Worm (Caenorhabditis elegans) whole organism, midembryonic: ENCODE results near the gene F16B3.3.

ENCODE experiments used
- T22C8.4 ChIP-seq: fragments of 200-800 bp; sonication (Bioruptor generic); IDR thresholded peaks from 2 replicates; pipeline ENCODE4 v1.3.6; 2022; ENCODE audit warnings: missing genetic modification characterization, missing compliant biosample characterization
- cog-1 ChIP-seq: sonication (generic microtip); optimal IDR thresholded peaks from 2 replicates; lab custom pipeline; 2016; ENCODE audit warnings: missing genetic modification characterization, missing compliant biosample characterization
- flt-1 ChIP-seq: fragments of 200-800 bp; sonication (Bioruptor generic); IDR thresholded peaks from 2 replicates; pipeline ENCODE4 v1.3.6; 2022; ENCODE audit warnings: missing genetic modification characterization, missing compliant biosample characterization
- klf-2 ChIP-seq: fragments of 200-800 bp; sonication (Bioruptor generic); conservative IDR thresholded peaks from 2 replicates; pipeline ENCODE4 v1.3.6; 2022; ENCODE audit warnings: missing genetic modification reagents, missing genetic modification characterization, missing compliant biosample characterization
- med-1 ChIP-seq: sonication (generic microtip); optimal IDR thresholded peaks from 2 replicates; lab custom pipeline; 2017; ENCODE audit warnings: missing genetic modification characterization, mild to moderate bottlenecking, missing compliant biosample characterization, antibody characterized with exemption, missing genetic modification reagents; ENCODE audit not compliant: insufficient read depth
- ref-1 ChIP-seq: fragments of 200-800 bp; sonication (Bioruptor generic); conservative IDR thresholded peaks from 2 replicates; pipeline ENCODE4 v1.3.6; 2022; ENCODE audit warnings: missing genetic modification reagents, missing genetic modification characterization, missing compliant biosample characterization
- tab-1 ChIP-seq: fragments of 200-800 bp; sonication (Bioruptor generic); IDR thresholded peaks from 2 replicates; pipeline ENCODE4 v1.3.6; 2022; ENCODE audit warnings: missing genetic modification characterization, missing compliant biosample characterization
- ztf-23 ChIP-seq: fragments of 200-800 bp; sonication (Bioruptor generic); IDR thresholded peaks from 2 replicates; pipeline ENCODE4 v1.3.6; 2022; ENCODE audit warnings: missing genetic modification reagents, missing genetic modification characterization, missing compliant biosample characterization
- ztf-29 ChIP-seq: fragments of 200-800 bp; sonication (Bioruptor generic); IDR thresholded peaks from 2 replicates; pipeline ENCODE4 v1.3.6; 2022; ENCODE audit warnings: missing genetic modification reagents, missing genetic modification characterization, missing compliant biosample characterization

F16B3.3 gene

DNA sequence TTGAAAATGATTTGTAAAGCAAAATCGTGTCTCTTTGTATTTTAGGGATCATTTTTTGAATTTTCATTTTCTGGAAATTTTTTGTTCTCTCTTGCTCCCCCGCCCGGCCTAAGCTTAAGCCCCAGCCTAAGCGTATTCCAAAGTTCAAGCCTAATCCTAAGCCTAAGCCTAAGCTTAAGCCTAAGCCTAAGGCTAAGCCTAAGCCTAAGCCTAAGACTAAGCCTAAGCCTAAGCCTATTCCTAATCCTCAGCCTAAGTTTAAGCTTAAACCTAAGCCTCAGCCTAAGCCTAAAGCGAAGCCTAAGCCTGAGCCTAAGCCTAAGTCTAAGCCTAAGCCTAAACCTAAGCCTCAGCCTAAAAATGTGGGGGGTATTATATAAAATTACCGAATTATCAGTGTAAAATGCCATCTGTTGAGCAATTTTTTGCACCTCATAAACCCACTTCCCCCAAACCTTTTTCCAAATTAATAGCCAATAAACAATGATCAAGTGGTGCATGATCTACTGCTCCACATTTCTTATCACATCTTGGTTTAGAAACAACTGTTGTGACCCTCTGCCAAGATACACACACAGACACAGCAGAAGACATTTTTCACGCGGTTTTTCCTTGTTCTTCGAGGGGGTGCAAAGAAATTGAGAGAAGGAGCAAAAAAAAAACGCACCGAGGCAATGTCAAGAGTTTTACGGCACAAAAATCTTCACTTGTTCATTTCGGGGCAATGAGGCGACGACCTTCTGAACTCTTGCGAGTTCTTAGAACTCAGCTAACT lies 23.7 kb upstream of the F16B3.3 start:
- TF ChIP-seq klf-2 (no peak), cog-1 (no peak), ztf-23 (no peak), med-1 (GFP tag; lab: Kevin White, UChicago) (no peak), T22C8.4 (GFP tag; lab: Robert Waterston, UW) (no peak), flt-1 (GFP tag; lab: Robert Waterston, UW) (no peak), ref-1 (GFP tag; lab: Robert Waterston, UW) (no peak), ztf-29 (GFP tag; lab: Robert Waterston, UW) (no peak), tab-1 (GFP tag; lab: Robert Waterston, UW) (no peak)

DNA sequence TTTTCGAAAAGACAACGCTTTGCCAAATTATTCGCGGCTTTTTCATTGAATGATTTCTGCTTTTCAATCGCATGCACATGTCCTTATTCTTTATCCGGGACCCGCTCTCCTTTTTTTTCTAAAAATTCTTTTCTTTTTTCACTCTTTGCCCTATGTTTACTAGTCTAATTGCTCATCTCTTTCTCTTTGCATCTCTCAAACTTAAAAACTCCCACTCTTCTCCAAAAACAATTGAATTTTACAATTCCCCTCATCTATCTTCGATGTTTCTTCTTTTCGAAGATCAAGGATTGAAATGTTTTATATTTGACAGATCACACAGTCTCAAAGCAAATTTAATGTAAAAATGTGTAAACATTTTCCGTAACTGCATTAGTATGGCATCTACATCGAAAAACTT lies 20.0 kb upstream of the F16B3.3 start:
- TF ChIP-seq ztf-29 (GFP tag; lab: Robert Waterston, UW) (no peak), cog-1 (no peak), flt-1 (GFP tag; lab: Robert Waterston, UW) (no peak), tab-1 (GFP tag; lab: Robert Waterston, UW) (no peak), T22C8.4 (GFP tag; lab: Robert Waterston, UW) (no peak), ztf-23 (no peak), klf-2 (no peak), ref-1 (GFP tag; lab: Robert Waterston, UW) (no peak), med-1 (GFP tag; lab: Kevin White, UChicago) (no peak)

DNA sequence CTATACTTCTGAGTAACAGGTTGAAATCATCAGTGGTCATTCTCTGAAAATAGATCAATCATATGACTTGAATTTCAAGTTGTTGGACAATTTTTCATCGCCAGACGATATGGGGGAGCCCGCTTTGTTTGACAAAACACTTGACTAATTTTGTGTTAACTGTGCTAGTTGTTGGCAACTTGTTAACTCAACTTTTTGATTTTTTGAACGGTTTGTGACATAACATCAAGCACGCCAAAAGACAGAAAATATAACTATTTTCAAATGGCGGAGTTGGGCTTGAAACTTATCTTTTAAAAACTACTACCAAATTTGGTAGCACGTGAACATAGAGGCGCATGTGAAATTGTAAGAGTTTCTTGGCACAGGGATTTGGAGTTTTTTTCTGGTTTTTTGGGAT lies 18.2 kb upstream of the F16B3.3 start:
- no peak for TF ChIP-seq med-1 (GFP tag; lab: Kevin White, UChicago)
- TF ChIP-seq flt-1 (GFP tag; lab: Robert Waterston, UW), result no peak
- no peak for TF ChIP-seq tab-1 (GFP tag; lab: Robert Waterston, UW)
- TF ChIP-seq ztf-23, result no peak
- no peak for TF ChIP-seq T22C8.4 (GFP tag; lab: Robert Waterston, UW)
- TF ChIP-seq klf-2, result no peak
- TF ChIP-seq ztf-29 (GFP tag; lab: Robert Waterston, UW), result no peak
- TF ChIP-seq cog-1, result no peak
- TF ChIP-seq ref-1 (GFP tag; lab: Robert Waterston, UW), result no peak

DNA sequence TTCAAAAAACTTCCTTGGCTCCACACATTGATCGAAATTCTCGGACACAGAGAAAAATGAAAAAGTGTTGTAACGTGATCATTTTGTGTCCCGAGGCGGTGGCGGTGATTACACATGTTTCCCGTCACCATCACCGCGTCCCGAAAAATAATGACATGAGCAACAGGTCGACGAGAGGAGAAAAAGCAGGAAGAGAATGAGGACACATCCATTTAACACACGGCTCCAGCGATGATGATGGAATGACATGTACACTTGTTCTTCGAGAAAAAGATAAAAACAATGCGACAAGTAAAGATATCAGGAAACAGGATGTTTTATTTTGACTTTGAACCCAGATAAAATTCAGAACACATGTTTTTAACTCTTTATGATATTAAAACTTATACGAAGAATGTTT lies 9.6 kb upstream of the F16B3.3 start:
- TF ChIP-seq klf-2 (no peak), med-1 (GFP tag; lab: Kevin White, UChicago) (no peak), T22C8.4 (GFP tag; lab: Robert Waterston, UW) (no peak), ref-1 (GFP tag; lab: Robert Waterston, UW) (no peak), cog-1 (no peak), tab-1 (GFP tag; lab: Robert Waterston, UW) (no peak), flt-1 (GFP tag; lab: Robert Waterston, UW) (no peak), ztf-23 (no peak), ztf-29 (GFP tag; lab: Robert Waterston, UW) (no peak)

DNA sequence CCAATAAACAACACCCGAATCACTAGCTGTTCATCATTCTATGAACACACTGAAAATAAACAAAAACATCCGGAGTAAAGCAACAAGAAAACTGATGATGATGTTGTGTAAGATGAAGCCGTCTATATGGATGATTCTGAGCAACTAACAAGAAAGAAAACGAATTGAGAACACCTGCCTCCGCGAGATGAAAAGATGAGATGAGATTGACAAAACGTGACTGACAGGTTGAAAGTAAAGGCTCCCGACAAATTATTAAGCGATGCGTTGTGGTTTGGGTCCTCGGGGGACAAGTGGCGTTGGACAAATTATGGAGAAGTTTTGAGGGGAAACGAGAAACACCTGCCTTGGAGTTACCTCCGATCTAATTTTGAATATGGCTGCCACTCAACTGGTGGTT lies 8.3 kb upstream of the F16B3.3 start:
- TF ChIP-seq ref-1 (GFP tag; lab: Robert Waterston, UW) (no peak), klf-2 (no peak), T22C8.4 (GFP tag; lab: Robert Waterston, UW) (no peak), ztf-29 (GFP tag; lab: Robert Waterston, UW) (no peak), tab-1 (GFP tag; lab: Robert Waterston, UW) (no peak), ztf-23 (no peak)

DNA sequence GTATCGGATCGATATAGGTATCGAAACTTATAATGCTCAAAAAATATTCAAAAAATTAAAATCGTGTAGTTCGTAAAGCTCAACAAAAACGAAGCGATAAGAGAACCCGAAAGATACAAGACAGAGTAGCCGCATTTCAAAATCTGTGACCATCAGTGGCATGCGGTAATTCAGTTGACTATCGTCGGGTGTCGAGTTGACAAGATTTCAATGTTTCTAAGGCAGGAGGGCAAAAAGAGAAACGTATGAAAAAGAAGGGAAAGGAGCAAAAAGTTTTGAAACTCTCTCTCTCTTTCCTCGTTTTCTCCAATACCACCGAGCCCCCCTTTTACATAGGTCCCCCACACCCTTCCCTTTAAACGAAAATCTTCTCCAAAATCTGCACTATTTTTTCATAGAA lies 4.1 kb upstream of the F16B3.3 start:
- TF ChIP-seq T22C8.4 (GFP tag; lab: Robert Waterston, UW) (no peak), med-1 (GFP tag; lab: Kevin White, UChicago) (no peak), tab-1 (GFP tag; lab: Robert Waterston, UW) (no peak), ref-1 (GFP tag; lab: Robert Waterston, UW) (no peak), cog-1 (no peak), klf-2 (no peak), ztf-29 (GFP tag; lab: Robert Waterston, UW) (no peak), ztf-23 (no peak), flt-1 (GFP tag; lab: Robert Waterston, UW) (no peak)

DNA sequence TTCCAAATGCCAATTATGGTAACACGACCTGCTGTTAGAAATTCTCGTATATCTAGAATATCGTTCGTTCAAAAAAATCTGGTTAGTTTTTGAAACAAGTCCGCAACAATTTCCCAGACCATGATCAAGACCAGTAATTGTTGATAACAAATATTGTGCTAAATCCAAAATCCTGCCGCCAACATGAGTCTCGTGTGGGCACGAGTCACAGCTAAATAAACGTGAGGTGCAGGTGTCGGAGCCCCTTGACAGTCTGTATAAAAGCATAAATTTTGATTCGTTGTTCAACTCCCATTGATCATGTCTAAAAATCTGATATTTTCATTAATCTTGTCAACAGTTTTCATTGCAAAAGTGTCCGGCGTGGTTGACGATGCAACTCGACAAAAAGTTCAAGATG lies 2.9 kb downstream of the F16B3.3 start, which contains the start of gene F16B3.2:
Gene F16B3.2, plus strand, starts transcription at position 301 of the 400 bp plus-strand sequence.
- TF ChIP-seq ztf-29 (GFP tag; lab: Robert Waterston, UW), result no peak
- no peak for TF ChIP-seq klf-2
- TF ChIP-seq ref-1 (GFP tag; lab: Robert Waterston, UW), result no peak
- TF ChIP-seq tab-1 (GFP tag; lab: Robert Waterston, UW), result no peak
- no peak for TF ChIP-seq med-1 (GFP tag; lab: Kevin White, UChicago)
- TF ChIP-seq ztf-23, result no peak
- TF ChIP-seq T22C8.4 (GFP tag; lab: Robert Waterston, UW), result no peak
- TF ChIP-seq cog-1, result no peak
- TF ChIP-seq flt-1 (GFP tag; lab: Robert Waterston, UW), result no peak

DNA sequence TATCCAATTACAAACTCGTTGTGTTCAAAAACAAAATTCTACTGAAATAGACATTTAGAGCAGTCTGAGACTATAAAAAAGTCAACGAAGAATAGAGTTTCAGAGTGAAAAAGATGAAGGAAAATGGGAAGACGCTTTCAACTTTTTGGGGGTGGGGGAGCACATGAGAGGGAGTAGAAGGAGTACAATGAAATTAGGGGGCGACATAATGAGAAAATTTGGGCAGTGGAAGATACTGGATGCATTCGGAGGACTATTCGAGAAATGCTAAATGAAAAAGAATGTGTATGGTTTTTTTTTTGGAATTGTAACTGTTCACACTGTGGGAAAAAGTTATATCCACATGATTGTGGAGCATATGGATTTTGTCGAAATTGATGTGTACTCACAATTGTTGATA lies 4.4 kb downstream of the F16B3.3 start:
- no peak for TF ChIP-seq ref-1 (GFP tag; lab: Robert Waterston, UW)
- TF ChIP-seq ztf-29 (GFP tag; lab: Robert Waterston, UW), result no peak
- TF ChIP-seq ztf-23, result no peak
- TF ChIP-seq med-1 (GFP tag; lab: Kevin White, UChicago), result no peak
- TF ChIP-seq klf-2, result no peak
- no peak for TF ChIP-seq T22C8.4 (GFP tag; lab: Robert Waterston, UW)
- no peak for TF ChIP-seq tab-1 (GFP tag; lab: Robert Waterston, UW)

DNA sequence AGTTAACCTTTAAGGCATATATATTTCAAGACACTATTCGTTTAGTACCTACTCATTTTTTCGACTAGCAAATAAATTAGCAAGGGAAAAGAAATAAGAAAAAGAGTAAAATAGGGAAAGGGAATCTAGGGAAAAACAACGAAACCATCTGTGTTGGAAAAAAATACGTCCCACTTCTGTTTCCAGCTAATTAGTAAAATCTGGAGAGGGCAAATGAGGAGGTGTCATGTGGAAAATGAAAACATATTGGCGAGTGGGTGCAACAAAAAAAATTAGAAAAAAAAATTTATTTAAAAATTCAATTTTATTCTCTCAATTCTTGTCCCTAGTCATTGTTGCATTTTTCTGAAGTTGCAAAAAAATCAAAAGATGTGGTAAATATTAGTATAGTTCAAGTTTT lies 10.0 kb downstream of the F16B3.3 start:
- TF ChIP-seq flt-1 (GFP tag; lab: Robert Waterston, UW) (no peak), ref-1 (GFP tag; lab: Robert Waterston, UW) (no peak), klf-2 (no peak), T22C8.4 (GFP tag; lab: Robert Waterston, UW) (no peak)

DNA sequence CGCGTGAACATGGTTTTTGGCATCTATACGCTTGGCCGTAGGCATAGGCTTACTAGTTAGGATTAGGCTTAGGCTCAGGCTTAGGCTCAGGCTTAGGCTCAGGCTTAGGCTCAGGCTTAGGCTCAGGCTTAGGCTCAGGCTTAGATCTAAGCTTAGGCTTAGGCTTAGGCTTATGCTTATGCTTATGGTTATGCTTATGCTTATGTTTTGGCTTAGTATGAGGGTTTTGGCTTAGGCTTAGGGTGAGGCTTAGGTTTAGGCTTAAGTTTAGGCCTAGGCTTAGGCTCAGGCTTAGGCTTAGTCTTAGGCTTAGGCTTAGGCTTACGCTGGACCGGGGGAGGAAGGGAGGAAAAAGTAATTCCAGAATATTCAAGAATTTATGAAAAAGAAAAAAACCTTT lies 11.9 kb downstream of the F16B3.3 start:
- peak; percentile 60; the same call in 1 of the 2 replicates for TF ChIP-seq ztf-29 (GFP tag; lab: Robert Waterston, UW)
- no peak for TF ChIP-seq med-1 (GFP tag; lab: Kevin White, UChicago)
